Worm (Caenorhabditis elegans) whole organism, L1 larva: ENCODE measurements around the gene strd-1.
A peak's percentile ranks its signal among the peaks of the same experiment; 100 is the strongest.

Source experiments
- C16A3.4 ChIP-seq: fragments of 150-350 bp; optimal IDR thresholded peaks from 2 replicates; lab custom pipeline; 2014; ENCODE audit warnings: missing biosample characterization, missing genetic modification characterization
- C34B4.2 ChIP-seq: sonication (generic microtip); optimal IDR thresholded peaks from 2 replicates; lab custom pipeline; 2017; ENCODE audit warnings: mild to moderate bottlenecking, missing genetic modification characterization, missing compliant biosample characterization
- F16B12.6 ChIP-seq: fragments of 150-350 bp; optimal IDR thresholded peaks from 2 replicates; lab custom pipeline; 2014; ENCODE audit warnings: missing biosample characterization, missing genetic modification characterization
- Y116A8C.19 ChIP-seq: sonication (generic microtip); optimal IDR thresholded peaks from 2 replicates; lab custom pipeline; 2016; ENCODE audit warnings: missing compliant biosample characterization, missing genetic modification characterization, borderline replicate concordance
- alr-1 ChIP-seq: fragments of 200-800 bp; sonication (Bioruptor generic); optimal IDR thresholded peaks from 2 replicates; lab custom pipeline; 2018; ENCODE audit warnings: borderline replicate concordance, mild to moderate bottlenecking, missing genetic modification characterization, missing compliant biosample characterization
- aly-2 ChIP-seq: fragments of 150-350 bp; optimal IDR thresholded peaks from 2 replicates; lab custom pipeline; 2014; ENCODE audit warnings: missing biosample characterization, missing genetic modification characterization
- ama-1 ChIP-seq: fragments of 150-350 bp; optimal IDR thresholded peaks from 2 replicates; lab custom pipeline; 2014
- blmp-1 ChIP-seq: fragments of 150-350 bp; optimal IDR thresholded peaks from 2 replicates; lab custom pipeline; 2014; ENCODE audit warnings: missing biosample characterization, missing genetic modification characterization
- ceh-82 ChIP-seq, 3 experiments: fragments of 150-350 bp in 1 of 3; sonication (generic microtip) in 2 of 3; optimal IDR thresholded peaks; 2 replicates each; lab custom pipeline; 2014 to 2017; ENCODE audit warnings: missing biosample characterization in 3 of 3, missing genetic modification characterization in 3 of 3
- dpl-1 ChIP-seq, 3 experiments: fragments of 150-350 bp in 2 of 3; sonication (generic microtip) in 1 of 3; optimal IDR thresholded peaks; 2 replicates each; lab custom pipeline; 2014 to 2017; ENCODE audit warnings: missing biosample characterization in 3 of 3, missing genetic modification characterization in 3 of 3, missing genetic modification reagents in 3 of 3
- efl-1 ChIP-seq, 4 experiments: fragments of 150-350 bp; optimal IDR thresholded peaks in 3 of 4; peaks in 1 of 4; 1 replicate in 1 of 4; 2 replicates in 3 of 4; lab custom pipeline; 2014; ENCODE audit warnings: missing biosample characterization in 2 of 4, missing genetic modification characterization in 2 of 4, missing genetic modification reagents in 2 of 4
- egl-27 ChIP-seq, 2 experiments: fragments of 150-350 bp in 1 of 2; sonication (generic microtip); optimal IDR thresholded peaks; 3 replicates each; lab custom pipeline; 2017 to 2018; ENCODE audit warnings: missing biosample characterization in 2 of 2, missing genetic modification characterization in 2 of 2, missing genetic modification reagents in 2 of 2
- fkh-4 ChIP-seq: sonication (generic microtip); optimal IDR thresholded peaks from 2 replicates; lab custom pipeline; 2016; ENCODE audit warnings: missing compliant biosample characterization, missing genetic modification characterization, borderline replicate concordance
- grh-1 ChIP-seq: fragments of 200-800 bp; sonication (Bioruptor generic); IDR thresholded peaks from 2 replicates; pipeline ENCODE4 v1.3.6; 2022; ENCODE audit warnings: missing genetic modification reagents, missing genetic modification characterization, missing compliant biosample characterization
- hlh-17 ChIP-seq: fragments of 200-800 bp; sonication (Bioruptor generic); optimal IDR thresholded peaks from 2 replicates; lab custom pipeline; 2018; ENCODE audit warnings: missing genetic modification characterization, mild to moderate bottlenecking, missing compliant biosample characterization, moderate library complexity, borderline replicate concordance
- hlh-4 ChIP-seq: sonication (generic microtip); optimal IDR thresholded peaks from 2 replicates; lab custom pipeline; 2016; ENCODE audit warnings: mild to moderate bottlenecking, missing genetic modification characterization, missing compliant biosample characterization
- jun-1 ChIP-seq: fragments of 150-350 bp; optimal IDR thresholded peaks from 2 replicates; lab custom pipeline; 2014; ENCODE audit warnings: missing biosample characterization, missing genetic modification reagents, missing genetic modification characterization
- lin-14 ChIP-seq: fragments of 200-800 bp; sonication (Bioruptor generic); optimal IDR thresholded peaks from 2 replicates; lab custom pipeline; 2018; ENCODE audit warnings: mild to moderate bottlenecking, missing genetic modification characterization, moderate library complexity, missing compliant biosample characterization
- lin-15B ChIP-seq: fragments of 150-350 bp; sonication (generic microtip); optimal IDR thresholded peaks from 3 replicates; lab custom pipeline; 2014; ENCODE audit warnings: missing biosample characterization, missing genetic modification characterization
- lin-35 ChIP-seq, 2 experiments: fragments of 150-350 bp; optimal IDR thresholded peaks; 2 replicates each; lab custom pipeline; 2014; ENCODE audit warnings: missing biosample characterization in 2 of 2, missing genetic modification characterization in 2 of 2, missing genetic modification reagents in 2 of 2
- lsy-2 ChIP-seq, 2 experiments: fragments of 150-350 bp; optimal IDR thresholded peaks; 2 replicates each; lab custom pipeline; 2014; ENCODE audit warnings: missing biosample characterization in 2 of 2, missing genetic modification characterization in 2 of 2
- mab-9 ChIP-seq: fragments of 200-800 bp; sonication (Bioruptor generic); IDR thresholded peaks from 2 replicates; pipeline ENCODE4 v1.3.6; 2022; ENCODE audit warnings: missing genetic modification reagents, missing genetic modification characterization, missing compliant biosample characterization
- mdl-1 ChIP-seq, 2 experiments: fragments of 150-350 bp; optimal IDR thresholded peaks; 2 replicates each; lab custom pipeline; 2014 to 2017; ENCODE audit warnings: missing biosample characterization in 2 of 2, missing genetic modification characterization in 2 of 2, inconsistent platforms in 1 of 2
- mep-1 ChIP-seq: fragments of 150-350 bp; optimal IDR thresholded peaks from 2 replicates; lab custom pipeline; 2014; ENCODE audit warnings: missing biosample characterization, missing genetic modification characterization
- nhr-28 ChIP-seq: fragments of 150-350 bp; optimal IDR thresholded peaks from 2 replicates; lab custom pipeline; 2014; ENCODE audit warnings: missing biosample characterization, missing genetic modification characterization
- nhr-47 ChIP-seq: sonication (generic microtip); optimal IDR thresholded peaks from 2 replicates; lab custom pipeline; 2016; ENCODE audit warnings: mild to moderate bottlenecking, missing genetic modification characterization, moderate library complexity, missing compliant biosample characterization
- nhr-77 ChIP-seq: fragments of 150-350 bp; optimal IDR thresholded peaks from 2 replicates; lab custom pipeline; 2014; ENCODE audit warnings: missing biosample characterization, missing genetic modification characterization
- nhr-85 ChIP-seq: sonication (generic microtip); peaks from one replicate; lab custom pipeline; 2016; ENCODE audit warnings: missing genetic modification characterization, inconsistent platforms, missing compliant biosample characterization
- rnt-1 ChIP-seq: sonication (generic microtip); optimal IDR thresholded peaks from 2 replicates; lab custom pipeline; 2016; ENCODE audit warnings: mild to moderate bottlenecking, missing genetic modification characterization, moderate library complexity, missing compliant biosample characterization
- snpc-4 ChIP-seq: fragments of 150-350 bp; optimal IDR thresholded peaks from 2 replicates; lab custom pipeline; 2014; ENCODE audit warnings: missing biosample characterization, missing genetic modification characterization
- snu-23 ChIP-seq: sonication (generic microtip); optimal IDR thresholded peaks from 2 replicates; lab custom pipeline; 2016; ENCODE audit warnings: missing genetic modification characterization, missing compliant biosample characterization
- sox-4 ChIP-seq: sonication (generic microtip); optimal IDR thresholded peaks from 2 replicates; lab custom pipeline; 2016; ENCODE audit warnings: missing genetic modification characterization, missing compliant biosample characterization
- sptf-1 ChIP-seq: fragments of 150-350 bp; optimal IDR thresholded peaks from 2 replicates; lab custom pipeline; 2014; ENCODE audit warnings: missing biosample characterization, missing genetic modification characterization
- swsn-7 ChIP-seq: sonication (generic microtip); optimal IDR thresholded peaks from 2 replicates; lab custom pipeline; 2016; ENCODE audit warnings: missing genetic modification characterization, missing compliant biosample characterization
- unc-30 ChIP-seq: sonication (generic microtip); optimal IDR thresholded peaks from 2 replicates; lab custom pipeline; 2017; ENCODE audit warnings: missing biosample characterization, missing genetic modification characterization
- vab-15 ChIP-seq: sonication (generic microtip); optimal IDR thresholded peaks from 2 replicates; lab custom pipeline; 2017; ENCODE audit warnings: missing genotype, mild to moderate bottlenecking, missing genetic modification characterization, missing compliant biosample characterization
- xbp-1 ChIP-seq: sonication (generic microtip); optimal IDR thresholded peaks from 2 replicates; lab custom pipeline; 2016; ENCODE audit warnings: missing genetic modification characterization, missing compliant biosample characterization
- ztf-4 ChIP-seq: fragments of 150-350 bp; optimal IDR thresholded peaks from 2 replicates; lab custom pipeline; 2014; ENCODE audit warnings: missing biosample characterization, missing genetic modification characterization

Gene strd-1

DNA sequence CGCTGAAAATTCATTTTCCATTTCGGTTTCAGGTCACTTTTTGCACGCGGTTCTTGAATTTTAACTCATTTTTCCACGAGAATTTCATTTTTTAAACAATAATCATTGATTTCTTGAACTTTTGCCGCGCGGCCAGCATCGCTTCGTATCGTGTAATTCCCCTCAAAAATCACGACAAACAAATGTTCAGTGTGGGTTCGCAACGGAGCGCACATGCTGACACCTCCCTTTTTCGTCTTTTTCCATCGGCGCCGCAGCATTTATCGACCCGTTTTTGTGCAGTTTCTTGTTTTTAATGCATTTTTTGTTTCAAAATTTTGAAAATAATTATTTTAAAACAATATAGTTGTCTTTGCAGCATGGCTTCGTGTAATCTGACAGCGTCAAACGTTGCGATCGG lies 16.4 kb upstream of the strd-1 start, which contains the start of gene M142.5:
Gene M142.5 (plus strand): TSS at position 352 of the 400 bp plus-strand sequence.
- peak; percentile 41 to 43 for TF ChIP-seq efl-1 (optimal IDR thresholded peaks at IDR 0.05; lab: Kevin White, UChicago)
- peak; percentile 49 to 80 for TF ChIP-seq efl-1 (GFP tag; optimal IDR thresholded peaks at IDR 0.05 in 1 of 2; lab: Kevin White, UChicago)
- TF ChIP-seq lsy-2 (tag; optimal IDR thresholded peaks at IDR 0.05; lab: Kevin White, UChicago): peak in 1 of 2 experiments; percentile 43
- TF ChIP-seq lin-35 (GFP tag; optimal IDR thresholded peaks at IDR 0.05; lab: Kevin White, UChicago): peak; percentile 40 to 66
- no peak for TF ChIP-seq nhr-85 (tag; lab: Kevin White, UChicago)
- peak; percentile 28 for TF ChIP-seq F16B12.6 (tag; lab: Kevin White, UChicago)
- TF ChIP-seq blmp-1 (tag; lab: Kevin White, UChicago): peak; percentile 43
- peak; percentile 30 for TF ChIP-seq mep-1 (tag; lab: Kevin White, UChicago)
- TF ChIP-seq ztf-4 (tag; lab: Kevin White, UChicago): no peak
- no peak for TF ChIP-seq C34B4.2 (tag; lab: Kevin White, UChicago)
- TF ChIP-seq ceh-82 (tag; optimal IDR thresholded peaks at IDR 0.05; lab: Kevin White, UChicago): peak in 1 of 3 experiments; percentile 4
- peak; percentile 8 to 58 (median 22) for TF ChIP-seq dpl-1 (GFP tag; optimal IDR thresholded peaks at IDR 0.05; lab: Kevin White, UChicago)
- peak; percentile 21 for TF ChIP-seq C16A3.4
- peak; percentile 8 for TF ChIP-seq lin-15B (tag; lab: Kevin White, UChicago)
- peak in 1 of 2 experiments; percentile 23 for TF ChIP-seq mdl-1 (tag; optimal IDR thresholded peaks at IDR 0.05; lab: Kevin White, UChicago)
- TF ChIP-seq aly-2 (tag; lab: Kevin White, UChicago): no peak
- no peak for TF ChIP-seq mab-9 (GFP tag; lab: Robert Waterston, UW)
- no peak for TF ChIP-seq jun-1 (tag; lab: Kevin White, UChicago)
- no peak for TF ChIP-seq lin-14 (GFP tag; lab: Kevin White, UChicago)
- no peak for TF ChIP-seq unc-30 (tag; lab: Kevin White, UChicago)
- no peak for TF ChIP-seq nhr-77 (tag; lab: Kevin White, UChicago)
- TF ChIP-seq grh-1 (GFP tag; lab: Robert Waterston, UW): no peak

DNA sequence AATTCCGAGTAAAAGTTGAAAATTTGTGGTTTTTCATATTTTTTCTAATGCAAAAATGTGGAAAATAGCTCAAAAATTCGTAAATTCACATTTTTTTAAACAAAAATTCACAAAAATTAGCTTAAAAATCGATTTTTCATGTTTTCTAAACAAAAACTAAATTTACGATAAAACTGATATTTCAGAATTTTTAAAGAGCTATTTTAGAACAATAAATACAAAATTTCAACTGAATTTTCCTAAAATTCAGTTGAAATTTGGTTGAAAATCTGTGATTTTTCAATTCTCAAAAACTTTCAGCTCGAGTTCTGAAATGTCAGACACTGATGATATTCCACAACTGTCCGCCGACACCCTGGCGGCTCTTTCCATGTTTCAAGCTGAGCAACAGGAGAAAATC lies 13.9 kb upstream of the strd-1 start, which contains the start of gene M142.8:
Gene M142.8 (plus strand): TSS at position 301 of the 400 bp plus-strand sequence.
- no peak for TF ChIP-seq alr-1 (tag; lab: Kevin White, UChicago)
- no peak for TF ChIP-seq ceh-82 (tag; optimal IDR thresholded peaks at IDR 0.05; lab: Kevin White, UChicago)
- no peak for TF ChIP-seq egl-27 (tag; optimal IDR thresholded peaks at IDR 0.05; lab: Kevin White, UChicago)
- no peak for TF ChIP-seq nhr-85 (tag; lab: Kevin White, UChicago)
- no peak for TF ChIP-seq fkh-4 (tag; lab: Kevin White, UChicago)
- no peak for TF ChIP-seq C16A3.4
- TF ChIP-seq rnt-1: no peak
- TF ChIP-seq nhr-47 (tag; lab: Kevin White, UChicago): no peak
- no peak for TF ChIP-seq lin-14 (GFP tag; lab: Kevin White, UChicago)
- TF ChIP-seq hlh-17 (GFP tag; lab: Kevin White, UChicago): no peak
- no peak for TF ChIP-seq Y116A8C.19 (tag; lab: Kevin White, UChicago)
- TF ChIP-seq lin-15B (tag; lab: Kevin White, UChicago): no peak
- no peak for TF ChIP-seq snpc-4 (tag; lab: Kevin White, UChicago)
- TF ChIP-seq F16B12.6 (tag; lab: Kevin White, UChicago): no peak
- TF ChIP-seq ama-1 (lab: Kevin White, UChicago): no peak
- no peak for TF ChIP-seq xbp-1 (tag; lab: Kevin White, UChicago)

DNA sequence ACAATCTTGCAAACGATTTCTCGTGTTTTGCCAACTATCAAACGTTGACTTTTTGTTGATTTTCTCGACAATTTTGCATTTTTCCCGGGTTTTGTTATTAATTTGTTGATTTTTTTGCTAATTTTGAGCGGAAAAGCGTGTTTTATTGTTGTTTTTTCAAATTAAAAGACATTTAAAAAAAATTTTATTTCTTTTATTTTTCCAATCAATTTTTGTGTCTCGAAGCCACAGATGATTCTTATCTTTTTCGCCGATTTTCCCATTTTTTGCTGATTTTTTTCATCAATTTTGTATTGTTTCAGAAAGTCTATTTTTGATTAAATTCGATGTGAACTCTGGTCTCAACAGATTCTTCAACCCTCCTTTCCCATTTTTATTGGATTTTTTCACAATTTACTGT lies 11.3 kb upstream of the strd-1 start, which contains the start of gene rle-1:
Gene rle-1 (plus strand): TSS at position 301 of the 400 bp plus-strand sequence.
- TF ChIP-seq snu-23 (GFP tag; lab: Kevin White, UChicago) (no peak), vab-15 (tag; lab: Kevin White, UChicago) (no peak), unc-30 (tag; lab: Kevin White, UChicago) (no peak), efl-1 (optimal IDR thresholded peaks at IDR 0.05; lab: Kevin White, UChicago) (no peak), efl-1 (GFP tag; optimal IDR thresholded peaks at IDR 0.05 in 1 of 2; lab: Kevin White, UChicago) (no peak), sox-4 (tag; lab: Kevin White, UChicago) (no peak), nhr-28 (tag; lab: Kevin White, UChicago) (no peak), sptf-1 (tag; lab: Kevin White, UChicago) (no peak), F16B12.6 (tag; lab: Kevin White, UChicago) (no peak), swsn-7 (tag; lab: Kevin White, UChicago) (no peak), ama-1 (lab: Kevin White, UChicago) (no peak), hlh-4 (tag; lab: Kevin White, UChicago) (no peak)
